Worm (Caenorhabditis elegans): ENCODE results near the gene C54F6.19.
A peak's percentile ranks its signal among the peaks of the same experiment; 100 is the strongest.
"Not testable (repeated sequence)": the region's sequence is repeated elsewhere in the genome, so short reads cannot be mapped to it uniquely, and the experiment has no call there.

The C54F6.19 gene

DNA sequence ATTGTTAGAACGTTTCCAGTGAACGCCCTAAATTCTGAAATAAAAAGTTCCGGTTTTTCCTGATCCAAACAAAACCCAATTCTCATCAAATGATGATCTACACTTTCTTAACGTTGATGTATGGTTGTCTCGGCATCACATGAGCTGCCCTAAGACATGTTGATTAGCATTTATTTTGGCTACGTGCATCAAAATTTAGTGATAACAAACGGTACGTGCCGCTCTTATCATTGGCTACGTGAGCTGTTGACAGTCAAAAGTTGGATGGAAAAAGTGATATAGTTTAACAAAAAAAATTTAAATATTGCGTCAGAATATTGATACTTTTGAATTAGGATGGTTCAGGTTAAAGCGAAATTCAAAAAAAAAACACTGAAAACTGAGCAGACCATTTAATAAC, 2.7 kb downstream of the C54F6.19 start:
- TF ChIP-seq syd-9 (tag; optimal IDR thresholded peaks at IDR 0.05) (no peak), elt-2 (tag; optimal IDR thresholded peaks at IDR 0.05) (peak; percentile 72), dve-1 (tag; optimal IDR thresholded peaks at IDR 0.05) (no peak)

DNA sequence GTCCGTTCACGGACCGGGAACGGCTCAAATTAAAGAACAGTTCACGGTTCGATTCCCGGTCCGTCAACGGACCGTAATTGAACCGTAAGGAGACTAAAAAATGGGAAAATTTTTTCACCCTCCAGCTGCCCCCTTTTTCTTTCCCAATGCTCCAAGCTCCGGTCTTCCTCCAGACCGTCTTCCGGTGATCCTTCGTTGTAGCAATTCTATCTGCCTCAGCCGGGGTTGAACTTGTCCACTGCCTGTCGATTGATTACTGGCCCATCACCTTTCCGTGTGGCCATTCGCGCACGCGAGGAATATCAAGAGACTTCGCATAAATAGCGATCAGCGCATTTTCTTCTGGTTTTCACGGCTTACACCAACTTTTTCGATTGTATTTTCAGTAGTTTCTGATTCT, 3.2 kb downstream of the C54F6.19 start:
- peak; percentile 15 for TF ChIP-seq che-1 (tag; optimal IDR thresholded peaks at IDR 0.05)
- TF ChIP-seq unc-3 (GFP tag; conservative IDR thresholded peaks at IDR 0.05): 0 out of 2 replicates have a peak, but pooled peaks have one; percentile 25
- not testable (repeated sequence) for TF ChIP-seq unc-3 (tag; optimal IDR thresholded peaks at IDR 0.05)

- TF ChIP-seq fax-1 (tag; optimal IDR thresholded peaks at IDR 0.05) (no peak), ceh-19 (GFP tag; optimal IDR thresholded peaks at IDR 0.05) (no peak), zip-5 (tag; optimal IDR thresholded peaks at IDR 0.05) (no peak), ceh-48 (tag; optimal IDR thresholded peaks at IDR 0.05) (no peak), ztf-16 (tag; optimal IDR thresholded peaks at IDR 0.05) (no peak), T23F11.4 (GFP tag; optimal IDR thresholded peaks at IDR 0.05) (no peak), elt-2 (tag; optimal IDR thresholded peaks at IDR 0.05) (no peak), F13H6.1 (tag; optimal IDR thresholded peaks at IDR 0.05) (no peak), odd-2 (tag; optimal IDR thresholded peaks at IDR 0.05) (no peak), pat-9 (tag; optimal IDR thresholded peaks at IDR 0.05) (no peak), madf-2 (tag; optimal IDR thresholded peaks at IDR 0.05) (no peak), pha-2 (tag; optimal IDR thresholded peaks at IDR 0.05) (no peak), hlh-13 (GFP tag; optimal IDR thresholded peaks at IDR 0.05) (no peak), Y22D7AL.16 (tag; optimal IDR thresholded peaks at IDR 0.05) (no peak), dmd-4 (tag; optimal IDR thresholded peaks at IDR 0.05; ENCODE audit: borderline replicate concordance) (no peak), ceh-45 (GFP tag; IDR thresholded peaks at IDR 0.05) (no peak), mec-3 (tag; optimal IDR thresholded peaks at IDR 0.05; ENCODE audit: borderline replicate concordance) (no peak), pqm-1 (tag; optimal IDR thresholded peaks at IDR 0.05) (no peak), npax-4 (tag; optimal IDR thresholded peaks at IDR 0.05) (no peak)
Observed at ce11 chrV:7551821-7552220, 6.5 kb downstream of the C54F6.19 start, which contains the start of gene F19F10.3. F19F10.3 (plus strand) TSS chrV:7552121.

DNA sequence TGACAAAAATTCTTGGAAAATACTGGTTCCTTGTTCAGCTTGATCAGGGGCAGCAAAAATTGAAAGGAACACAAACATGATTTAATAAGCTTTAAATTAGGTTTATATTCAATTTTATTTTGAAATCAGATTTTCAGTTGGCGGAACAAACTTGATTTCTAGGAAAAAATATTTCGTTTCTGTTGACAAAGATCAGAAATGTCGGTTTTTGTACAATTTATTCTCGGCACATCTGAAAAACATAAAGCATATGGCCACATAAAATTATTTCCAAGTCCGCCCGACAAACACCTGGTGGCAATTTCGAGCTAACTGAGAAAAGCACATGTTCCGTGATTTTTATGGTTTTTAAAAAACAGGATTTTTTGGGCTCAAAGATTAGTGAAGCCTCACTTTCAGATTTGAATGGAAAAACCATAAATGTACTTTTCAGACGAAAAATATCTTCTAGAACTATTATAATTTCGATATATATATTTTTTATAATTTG, 8.6 kb downstream of the C54F6.19 start, which contains the start of gene ttr-10:
ttr-10 (minus strand) TSS at position 51 of the 490 bp plus-strand sequence.
- no peak for TF ChIP-seq ttx-3 (tag; optimal IDR thresholded peaks at IDR 0.05)
- TF ChIP-seq ceh-18 (tag; optimal IDR thresholded peaks at IDR 0.05): no peak
- TF ChIP-seq fkh-10 (GFP tag; optimal IDR thresholded peaks at IDR 0.05): no peak
- TF ChIP-seq C38D4.7 (GFP tag; optimal IDR thresholded peaks at IDR 0.05): no peak
- no peak for TF ChIP-seq hlh-30 (tag; optimal IDR thresholded peaks at IDR 0.05; ENCODE audit: insufficient read depth)
- TF ChIP-seq pha-4 (tag; optimal IDR thresholded peaks at IDR 0.05): no peak
- no peak for TF ChIP-seq ets-4 (tag; optimal IDR thresholded peaks at IDR 0.05)
- no peak for TF ChIP-seq mec-3 (tag; optimal IDR thresholded peaks at IDR 0.05; ENCODE audit: borderline replicate concordance)

ce11 chrV:7555875-7556274, 10.6 kb downstream of the C54F6.19 start:
- TF ChIP-seq sdc-2 (tag; optimal IDR thresholded peaks at IDR 0.05): no peak
- TF ChIP-seq hlh-30 (tag; optimal IDR thresholded peaks at IDR 0.05; ENCODE audit: insufficient read depth): no peak
- TF ChIP-seq madf-2 (tag; optimal IDR thresholded peaks at IDR 0.05): no peak
- no peak for TF ChIP-seq ref-2 (tag; optimal IDR thresholded peaks at IDR 0.05)
- no peak for TF ChIP-seq ceh-22 (tag; optimal IDR thresholded peaks at IDR 0.05)
- TF ChIP-seq fax-1 (tag; optimal IDR thresholded peaks at IDR 0.05): no peak
- no peak for TF ChIP-seq tbx-2 (tag; optimal IDR thresholded peaks at IDR 0.05)
- TF ChIP-seq ttx-3 (tag; optimal IDR thresholded peaks at IDR 0.05): no peak
- no peak for TF ChIP-seq unc-42 (tag; optimal IDR thresholded peaks at IDR 0.05)
- no peak for TF ChIP-seq ceh-6 (GFP tag; optimal IDR thresholded peaks at IDR 0.05)
- TF ChIP-seq pha-4 (tag; optimal IDR thresholded peaks at IDR 0.05): no peak
- no peak for TF ChIP-seq T23F11.4 (GFP tag; optimal IDR thresholded peaks at IDR 0.05)
- no peak for TF ChIP-seq ztf-16 (tag; optimal IDR thresholded peaks at IDR 0.05)
- TF ChIP-seq tbx-7 (tag; optimal IDR thresholded peaks at IDR 0.05): no peak

Data from whole organism, late embryonic.